Fruit fly (Drosophila melanogaster) whole organism, adult: Measurements from ENCODE around the gene Prim1.

Experiments used
- CG11617 ChIP-seq: fragments of 200-800 bp; sonication (Bioruptor generic); optimal IDR thresholded peaks from 2 replicates; lab custom pipeline; 2017; ENCODE audit warnings: mild to moderate bottlenecking, missing biosample characterization, missing genetic modification reagents, missing genetic modification characterization
- CG12768 ChIP-seq: fragments of 200-800 bp; sonication (Bioruptor generic); optimal IDR thresholded peaks from 2 replicates; lab custom pipeline; 2017; ENCODE audit warnings: missing biosample characterization, missing genetic modification characterization, mild to moderate bottlenecking, moderate library complexity, missing genetic modification reagents
- CG14711 ChIP-seq: fragments of 200-800 bp; sonication (Bioruptor generic); optimal IDR thresholded peaks from 2 replicates; lab custom pipeline; 2018; ENCODE audit warnings: missing biosample characterization, mild to moderate bottlenecking, missing genetic modification characterization, moderate library complexity
- CG1620 ChIP-seq: fragments of 200-800 bp; sonication (Bioruptor generic); optimal IDR thresholded peaks from 2 replicates; lab custom pipeline; 2016; ENCODE audit warnings: missing biosample characterization, missing genetic modification characterization
- CG33017 ChIP-seq: fragments of 200-800 bp; sonication (Bioruptor generic); optimal IDR thresholded peaks from 2 replicates; lab custom pipeline; 2018; ENCODE audit warnings: missing biosample characterization, mild to moderate bottlenecking, missing genetic modification characterization, moderate library complexity
- CG5204 ChIP-seq: fragments of 200-800 bp; sonication (Bioruptor generic); optimal IDR thresholded peaks from 2 replicates; lab custom pipeline; 2016; ENCODE audit warnings: missing biosample characterization, missing genetic modification characterization
- CG7045 ChIP-seq: fragments of 200-800 bp; sonication (Bioruptor generic); optimal IDR thresholded peaks from 2 replicates; lab custom pipeline; 2017; ENCODE audit warnings: missing biosample characterization, mild to moderate bottlenecking, missing genetic modification characterization
- CG7101 ChIP-seq: fragments of 200-800 bp; sonication (Bioruptor generic); optimal IDR thresholded peaks from 2 replicates; lab custom pipeline; 2018; ENCODE audit warnings: missing biosample characterization, mild to moderate bottlenecking, missing genetic modification characterization, moderate library complexity
- Clk ChIP-seq: fragments of 200-800 bp; sonication (Bioruptor generic); optimal IDR thresholded peaks from 2 replicates; lab custom pipeline; 2017; ENCODE audit warnings: missing biosample characterization, missing genetic modification characterization
- Crg-1 ChIP-seq: fragments of 200-800 bp; sonication (Bioruptor generic); optimal IDR thresholded peaks from 2 replicates; lab custom pipeline; 2016; ENCODE audit warnings: missing biosample characterization, missing genetic modification characterization
- Hr96 ChIP-seq: fragments of 200-800 bp; sonication (Bioruptor generic); optimal IDR thresholded peaks from 2 replicates; lab custom pipeline; 2016; ENCODE audit warnings: missing biosample characterization, missing genetic modification characterization
- Mnt ChIP-seq: fragments of 200-800 bp; sonication (Bioruptor generic); optimal IDR thresholded peaks from 2 replicates; lab custom pipeline; 2016; ENCODE audit warnings: missing biosample characterization, mild to moderate bottlenecking, missing genetic modification characterization
- bab1 ChIP-seq: fragments of 200-800 bp; sonication (Bioruptor generic); optimal IDR thresholded peaks from 3 replicates; lab custom pipeline; 2019; ENCODE audit warnings: missing biosample characterization, mild to moderate bottlenecking, missing genetic modification characterization, moderate library complexity
- cic ChIP-seq: fragments of 200-800 bp; sonication (Bioruptor generic); optimal IDR thresholded peaks from 2 replicates; lab custom pipeline; 2017; ENCODE audit warnings: missing biosample characterization, mild to moderate bottlenecking, missing genetic modification characterization, moderate library complexity
- cnc ChIP-seq, 2 experiments: fragments of >200 bp; optimal IDR thresholded peaks; 2 replicates each; lab custom pipeline; 2017
- kay ChIP-seq: fragments of 200-800 bp; sonication (Bioruptor generic); peaks from one replicate; lab custom pipeline; 2016; ENCODE audit warnings: missing biosample characterization, missing genetic modification characterization, borderline replicate concordance
- ovo ChIP-seq: fragments of 200-800 bp; sonication (Bioruptor generic); optimal IDR thresholded peaks from 2 replicates; lab custom pipeline; 2016; ENCODE audit warnings: missing biosample characterization, missing genetic modification characterization
- pad ChIP-seq: fragments of 200-800 bp; sonication (Bioruptor generic); optimal IDR thresholded peaks from 3 replicates; lab custom pipeline; 2017; ENCODE audit warnings: missing biosample characterization, missing genetic modification characterization, mild to moderate bottlenecking, moderate library complexity, missing genetic modification reagents
- tj ChIP-seq: fragments of 200-800 bp; sonication (Bioruptor generic); optimal IDR thresholded peaks from 3 replicates; lab custom pipeline; 2017; ENCODE audit warnings: missing biosample characterization, mild to moderate bottlenecking, missing genetic modification characterization, moderate library complexity
- toe ChIP-seq: fragments of 200-800 bp; sonication (Bioruptor generic); optimal IDR thresholded peaks from 2 replicates; lab custom pipeline; 2016; ENCODE audit warnings: missing biosample characterization, missing genetic modification characterization

The Prim1 gene

dm6 chr3L:8360063-8360642, 20.0 kb downstream of the Prim1 start:
- peak; percentile 92 for TF ChIP-seq kay (GFP tag; lab: Kevin White, UChicago)
- TF ChIP-seq CG12768 (GFP tag; lab: Kevin White, UChicago), result peak; percentile 26
- no peak for TF ChIP-seq Hr96 (GFP tag; lab: Kevin White, UChicago)

dm6 chr3L:8360643-8361110, 20.6 kb downstream of the Prim1 start, which contains the start of gene Idh:
Gene Idh, minus strand, starts transcription at chr3L:8360906.
- TF ChIP-seq toe (GFP tag; lab: Kevin White, UChicago) (peak; percentile 46), CG33017 (tag; lab: Kevin White, UChicago) (peak; percentile 69), bab1 (GFP tag; lab: Kevin White, UChicago) (peak; percentile 80), CG5204 (GFP tag; lab: Kevin White, UChicago) (no peak), CG14711 (no peak), cic (GFP tag; lab: Kevin White, UChicago) (peak; percentile 71), Mnt (peak; percentile 63), CG7101 (tag; lab: Kevin White, UChicago) (peak; percentile 38), CG7045 (GFP tag; lab: Kevin White, UChicago) (no peak), cnc (optimal IDR thresholded peaks at IDR 0.05; lab: Kevin White, UChicago) (peak; percentile 71 to 78), kay (GFP tag; lab: Kevin White, UChicago) (no peak), tj (peak; percentile 71), Clk (GFP tag; lab: Kevin White, UChicago) (no peak), pad (peak; percentile 36), Hr96 (GFP tag; lab: Kevin White, UChicago) (peak; percentile 41), Crg-1 (GFP tag; lab: Kevin White, UChicago) (peak; percentile 29), CG11617 (GFP tag; lab: Kevin White, UChicago) (peak; percentile 59), ovo (GFP tag; lab: Kevin White, UChicago) (peak; percentile 44), CG1620 (GFP tag; lab: Kevin White, UChicago) (peak; percentile 34), CG12768 (GFP tag; lab: Kevin White, UChicago) (peak; percentile 1)

DNA sequence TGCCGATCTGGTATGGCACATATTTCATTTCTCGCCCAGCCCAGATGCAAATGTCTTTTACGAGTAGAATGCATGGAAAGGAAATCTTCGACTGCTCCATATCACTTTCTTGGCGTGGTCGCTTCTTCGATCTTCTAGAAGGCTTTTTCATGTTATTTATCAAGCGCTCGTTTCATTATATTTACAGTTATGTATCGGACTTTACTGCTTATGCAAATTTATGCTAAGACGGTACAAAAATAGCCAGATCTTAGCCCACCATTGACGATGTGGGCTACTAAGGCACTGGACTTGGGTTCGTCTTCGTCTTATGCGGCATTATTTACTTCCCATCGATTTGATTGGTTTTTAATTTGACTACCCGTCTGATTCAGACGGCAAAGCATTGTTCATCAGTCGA, 23.2 kb downstream of the Prim1 start:
- TF ChIP-seq Hr96 (GFP tag; lab: Kevin White, UChicago) (no peak), Crg-1 (GFP tag; lab: Kevin White, UChicago) (no peak)

dm6 chr3L:8368694-8369344, 28.7 kb downstream of the Prim1 start:
- TF ChIP-seq CG11617 (GFP tag; lab: Kevin White, UChicago), result no peak
- TF ChIP-seq Mnt, result no peak
- no peak for TF ChIP-seq CG1620 (GFP tag; lab: Kevin White, UChicago)
- no peak for TF ChIP-seq tj
- no peak for TF ChIP-seq cic (GFP tag; lab: Kevin White, UChicago)
- no peak for TF ChIP-seq CG12768 (GFP tag; lab: Kevin White, UChicago)
- no peak for TF ChIP-seq Hr96 (GFP tag; lab: Kevin White, UChicago)
- no peak for TF ChIP-seq kay (GFP tag; lab: Kevin White, UChicago)
- no peak for TF ChIP-seq CG14711
- TF ChIP-seq toe (GFP tag; lab: Kevin White, UChicago), result no peak
- no peak for TF ChIP-seq Crg-1 (GFP tag; lab: Kevin White, UChicago)
- no peak for TF ChIP-seq CG7045 (GFP tag; lab: Kevin White, UChicago)

DNA sequence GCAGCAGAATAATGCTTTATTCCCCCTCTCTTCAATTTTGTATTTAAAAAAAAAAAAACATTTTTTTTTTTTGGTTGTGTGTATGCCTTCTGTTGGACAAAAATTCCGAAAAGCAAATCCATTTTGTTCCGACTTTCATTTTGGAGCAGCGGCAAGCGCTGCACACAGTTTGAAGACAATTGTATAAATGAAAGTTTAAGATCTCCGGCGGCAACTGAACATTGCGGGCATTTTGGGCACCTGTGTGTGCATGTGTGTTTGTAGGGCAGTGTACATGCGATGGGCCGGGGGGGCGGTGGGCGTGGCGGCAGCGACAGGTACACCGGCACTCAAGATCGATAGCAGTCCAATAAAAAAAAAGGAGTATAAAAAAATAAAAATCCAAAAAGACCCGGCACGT, 29.3 kb downstream of the Prim1 start:
- TF ChIP-seq CG12768 (GFP tag; lab: Kevin White, UChicago), result no peak
- TF ChIP-seq kay (GFP tag; lab: Kevin White, UChicago), result peak; percentile 14

- TF ChIP-seq CG14711 (no peak), Crg-1 (GFP tag; lab: Kevin White, UChicago) (no peak), ovo (GFP tag; lab: Kevin White, UChicago) (no peak), Mnt (no peak), CG7101 (tag; lab: Kevin White, UChicago) (no peak), toe (GFP tag; lab: Kevin White, UChicago) (no peak), Hr96 (GFP tag; lab: Kevin White, UChicago) (no peak), CG11617 (GFP tag; lab: Kevin White, UChicago) (no peak), pad (no peak), kay (GFP tag; lab: Kevin White, UChicago) (no peak), Clk (GFP tag; lab: Kevin White, UChicago) (no peak), CG33017 (tag; lab: Kevin White, UChicago) (no peak), CG7045 (GFP tag; lab: Kevin White, UChicago) (no peak), cic (GFP tag; lab: Kevin White, UChicago) (no peak), tj (no peak), cnc (optimal IDR thresholded peaks at IDR 0.05; lab: Kevin White, UChicago) (no peak)
Observed at dm6 chr3L:8370922-8371321, 30.8 kb downstream of the Prim1 start.
